Worm (Caenorhabditis elegans): ENCODE results near the gene algn-1.
A peak's percentile ranks its signal among the peaks of the same experiment; 100 is the strongest.

Gene algn-1

ce11 chrIII:6415306-6415973 lies 44.5 kb upstream of the algn-1 start, which contains the start of gene nas-4 (continued):
- TF ChIP-seq gei-8 (GFP tag; optimal IDR thresholded peaks at IDR 0.05) (peak; percentile 0), lim-7 (GFP tag; IDR thresholded peaks at IDR 0.05) (0 out of 2 replicates have a peak, but pooled peaks have one; percentile 36), mep-1 (tag; optimal IDR thresholded peaks at IDR 0.05) (peak; percentile 71), hif-1 (tag; optimal IDR thresholded peaks at IDR 0.05) (no peak), nhr-102 (tag; optimal IDR thresholded peaks at IDR 0.05) (peak; percentile 67), ZK546.5 (tag; optimal IDR thresholded peaks at IDR 0.05) (no peak), madf-5 (GFP tag; IDR thresholded peaks at IDR 0.05) (no peak), F49E8.2 (tag; optimal IDR thresholded peaks at IDR 0.05; ENCODE audit: borderline replicate concordance) (no peak), nhr-6 (tag; optimal IDR thresholded peaks at IDR 0.05) (no peak), egl-27 (tag; optimal IDR thresholded peaks at IDR 0.05) (no peak), mdt-29 (GFP tag; IDR thresholded peaks at IDR 0.05) (peak; percentile 35; the same call in 1 of the 2 replicates), daf-12 (tag; optimal IDR thresholded peaks at IDR 0.05) (no peak), nhr-10 (tag; optimal IDR thresholded peaks at IDR 0.05) (peak; percentile 70), ceh-44 (GFP tag; IDR thresholded peaks at IDR 0.05) (no peak), hmg-1.1 (GFP tag; IDR thresholded peaks at IDR 0.05) (peak; percentile 43; the same call in 1 of the 2 replicates), ama-1 (optimal IDR thresholded peaks at IDR 0.05) (peak; percentile 77), vab-7 (GFP tag; IDR thresholded peaks at IDR 0.05) (no peak), nhr-42 (GFP tag; IDR thresholded peaks at IDR 0.05) (no peak), set-16 (GFP tag; IDR thresholded peaks at IDR 0.05) (no peak)

- peak; percentile 40 for TF ChIP-seq aha-1 (tag)
- TF ChIP-seq nhr-41 (GFP tag; IDR thresholded peaks at IDR 0.05): no peak
- TF ChIP-seq mxl-3 (GFP tag; optimal IDR thresholded peaks at IDR 0.05): peak; percentile 6
These were observed 41.7 kb upstream of the algn-1 start for ce11 chrIII:6418254-6418653.

ce11 chrIII:6419409-6419944 lies 40.4 kb upstream of the algn-1 start, which contains the start of gene atgl-1:
atgl-1 (minus strand) TSS chrIII:6419459.
- TF ChIP-seq daf-19 (GFP tag; conservative IDR thresholded peaks at IDR 0.05) (no peak), mdl-1 (tag; optimal IDR thresholded peaks at IDR 0.05) (peak in 1 of 2 experiments; percentile 38), ztf-11 (tag; optimal IDR thresholded peaks at IDR 0.05) (no peak), nhr-28 (tag; optimal IDR thresholded peaks at IDR 0.05) (peak; percentile 69), zip-2 (tag; optimal IDR thresholded peaks at IDR 0.05) (no peak), daf-16 (GFP tag; optimal IDR thresholded peaks at IDR 0.05) (no peak), daf-16 (tag; optimal IDR thresholded peaks at IDR 0.05) (peak; percentile 15), hlh-11 (tag; optimal IDR thresholded peaks at IDR 0.05) (peak; percentile 52), dmd-6 (GFP tag; IDR thresholded peaks at IDR 0.05) (peak; percentile 32; the same call in 1 of the 2 replicates), dve-1 (tag; optimal IDR thresholded peaks at IDR 0.05; ENCODE audit: insufficient read depth) (peak; percentile 1), mxl-3 (GFP tag; optimal IDR thresholded peaks at IDR 0.05) (peak; percentile 35), nhr-48 (tag; optimal IDR thresholded peaks at IDR 0.05) (peak; percentile 8), hlh-30 (tag; optimal IDR thresholded peaks at IDR 0.05; ENCODE audit: insufficient read depth) (peak; percentile 43)

ce11 chrIII:6420201-6420600 lies 39.7 kb upstream of the algn-1 start:
- TF ChIP-seq nhr-6 (tag; optimal IDR thresholded peaks at IDR 0.05) (no peak), pha-4 (GFP tag; IDR thresholded peaks at IDR 0.05) (peak; percentile 64; the same call in 1 of the 2 replicates), pha-4 (tag; optimal IDR thresholded peaks at IDR 0.05) (no peak), nhr-11 (tag; optimal IDR thresholded peaks at IDR 0.05) (peak; percentile 57), hlh-11 (tag; optimal IDR thresholded peaks at IDR 0.05) (peak; percentile 60), zfp-3 (GFP tag; conservative IDR thresholded peaks at IDR 0.05) (no peak), dmd-6 (GFP tag; IDR thresholded peaks at IDR 0.05) (peak; percentile 59), unc-62 (GFP tag; optimal IDR thresholded peaks at IDR 0.05 in 1 of 2) (peak in 1 of 2 experiments; percentile 31), unc-62 (tag; optimal IDR thresholded peaks at IDR 0.05) (no peak), dmd-9 (GFP tag; IDR thresholded peaks at IDR 0.05) (no peak), ceh-20 (GFP tag; IDR thresholded peaks at IDR 0.05) (0 out of 2 replicates have a peak, but pooled peaks have one; percentile 22), hmg-1.1 (GFP tag; IDR thresholded peaks at IDR 0.05) (peak; percentile 7; the same call in 1 of the 2 replicates), hlh-30 (tag; optimal IDR thresholded peaks at IDR 0.05; ENCODE audit: insufficient read depth) (peak; percentile 55), nhr-28 (tag; optimal IDR thresholded peaks at IDR 0.05) (peak; percentile 77), dpl-1 (GFP tag; optimal IDR thresholded peaks at IDR 0.05) (no peak), mdl-1 (tag; optimal IDR thresholded peaks at IDR 0.05) (peak in 1 of 2 experiments; percentile 51), mdt-29 (GFP tag; IDR thresholded peaks at IDR 0.05) (0 out of 2 replicates have a peak, but pooled peaks have one; percentile 11), dmd-8 (GFP tag; IDR thresholded peaks at IDR 0.05) (0 out of 2 replicates have a peak, but pooled peaks have one; percentile 57), daf-16 (GFP tag; optimal IDR thresholded peaks at IDR 0.05) (peak in 1 of 2 experiments; percentile 61), daf-16 (tag; optimal IDR thresholded peaks at IDR 0.05) (peak; percentile 36)
